Worm (Caenorhabditis elegans) whole organism, mixed stage, embryonic: Measurements from ENCODE around the gene gst-10.
"Not testable (repeated sequence)": the region's sequence is repeated elsewhere in the genome, so short reads cannot be mapped to it uniquely, and the experiment has no call there.

Experiments
- M03D4.4 ChIP-seq: sonication (generic microtip); optimal IDR thresholded peaks from 2 replicates; lab custom pipeline; 2017; ENCODE audit warnings: mild to moderate bottlenecking, missing genetic modification characterization, missing compliant biosample characterization
- ceh-39 ChIP-seq: fragments of 150-350 bp; optimal IDR thresholded peaks from 2 replicates; lab custom pipeline; 2014; ENCODE audit warnings: missing biosample characterization, missing genetic modification characterization
- ceh-43 ChIP-seq: fragments of 200-800 bp; sonication (Bioruptor generic); optimal IDR thresholded peaks from 2 replicates; lab custom pipeline; 2018; ENCODE audit warnings: mild to moderate bottlenecking, missing genetic modification characterization, moderate library complexity, missing compliant biosample characterization
- ceh-83 ChIP-seq: fragments of 200-800 bp; sonication (Bioruptor generic); optimal IDR thresholded peaks from 2 replicates; lab custom pipeline; 2018; ENCODE audit warnings: mild to moderate bottlenecking, missing genetic modification characterization, missing compliant biosample characterization
- ces-1 ChIP-seq: fragments of 150-350 bp; optimal IDR thresholded peaks from 2 replicates; lab custom pipeline; 2014; ENCODE audit warnings: missing biosample characterization, missing genetic modification reagents, missing genetic modification characterization
- cnd-1 ChIP-seq: fragments of 200-800 bp; sonication (Bioruptor generic); optimal IDR thresholded peaks from 2 replicates; lab custom pipeline; 2018; ENCODE audit warnings: mild to moderate bottlenecking, missing genetic modification characterization, missing compliant biosample characterization
- drap-1 ChIP-seq: fragments of 200-800 bp; sonication (Bioruptor generic); optimal IDR thresholded peaks from 3 replicates; lab custom pipeline; 2018; ENCODE audit warnings: mild to moderate bottlenecking, missing genetic modification characterization, missing compliant biosample characterization
- elt-1 ChIP-seq: sonication (generic microtip); optimal IDR thresholded peaks from 2 replicates; lab custom pipeline; 2017; ENCODE audit warnings: missing genetic modification characterization, mild to moderate bottlenecking, missing compliant biosample characterization, antibody characterized with exemption, moderate library complexity, borderline replicate concordance; ENCODE audit not compliant: insufficient read depth
- flh-1 ChIP-seq: fragments of 200-800 bp; sonication (Bioruptor generic); optimal IDR thresholded peaks from 2 replicates; lab custom pipeline; 2018; ENCODE audit warnings: mild to moderate bottlenecking, missing genetic modification characterization, moderate library complexity, missing compliant biosample characterization
- ham-2 ChIP-seq: fragments of 200-800 bp; sonication (Bioruptor generic); optimal IDR thresholded peaks from 2 replicates; lab custom pipeline; 2018; ENCODE audit warnings: mild to moderate bottlenecking, missing genetic modification characterization, missing compliant biosample characterization
- hlh-1 ChIP-seq: fragments of 150-350 bp; optimal IDR thresholded peaks from 2 replicates; lab custom pipeline; 2014; ENCODE audit warnings: missing biosample characterization, missing genetic modification reagents, missing genetic modification characterization
- lin-13 ChIP-seq: fragments of 150-350 bp; optimal IDR thresholded peaks from 2 replicates; lab custom pipeline; 2014; ENCODE audit warnings: missing biosample characterization, missing genetic modification characterization
- lsy-2 ChIP-seq: fragments of 150-350 bp; optimal IDR thresholded peaks from 2 replicates; lab custom pipeline; 2014; ENCODE audit warnings: missing biosample characterization, missing genetic modification characterization
- mab-5 ChIP-seq: fragments of 150-350 bp; optimal IDR thresholded peaks from 2 replicates; lab custom pipeline; 2014; ENCODE audit warnings: missing biosample characterization, missing genetic modification characterization
- mep-1 ChIP-seq: fragments of 150-350 bp; optimal IDR thresholded peaks from 2 replicates; lab custom pipeline; 2017; ENCODE audit warnings: missing biosample characterization, missing genetic modification reagents, missing genetic modification characterization, inconsistent platforms
- mls-2 ChIP-seq: sonication (generic microtip); optimal IDR thresholded peaks from 2 replicates; lab custom pipeline; 2016; ENCODE audit warnings: mild to moderate bottlenecking, missing genetic modification characterization, moderate library complexity, missing compliant biosample characterization
- nhr-2 ChIP-seq: fragments of 150-350 bp; optimal IDR thresholded peaks from 2 replicates; lab custom pipeline; 2014; ENCODE audit warnings: missing biosample characterization, missing genetic modification characterization
- nhr-237 ChIP-seq: fragments of 150-350 bp; optimal IDR thresholded peaks from 2 replicates; lab custom pipeline; 2014; ENCODE audit warnings: missing biosample characterization, missing genetic modification characterization
- nhr-28 ChIP-seq: fragments of 150-350 bp; optimal IDR thresholded peaks from 2 replicates; lab custom pipeline; 2014; ENCODE audit warnings: missing biosample characterization, missing genetic modification characterization
- pha-4 ChIP-seq: fragments of 150-350 bp; optimal IDR thresholded peaks from 2 replicates; lab custom pipeline; 2018; ENCODE audit warnings: missing biosample characterization, missing genetic modification reagents, missing genetic modification characterization
- sem-2 ChIP-seq: fragments of 200-800 bp; sonication (Bioruptor generic); optimal IDR thresholded peaks from 2 replicates; lab custom pipeline; 2018; ENCODE audit warnings: mild to moderate bottlenecking, missing genetic modification characterization, missing compliant biosample characterization
- snpc-4 ChIP-seq: fragments of 150-350 bp; optimal IDR thresholded peaks from 2 replicates; lab custom pipeline; 2014; ENCODE audit warnings: missing biosample characterization, missing genetic modification characterization
- sptf-1 ChIP-seq: sonication (generic microtip); optimal IDR thresholded peaks from 2 replicates; lab custom pipeline; 2017; ENCODE audit warnings: mild to moderate bottlenecking, missing genetic modification characterization, moderate library complexity, missing compliant biosample characterization
- tbx-8 ChIP-seq: fragments of 200-800 bp; sonication (Bioruptor generic); optimal IDR thresholded peaks from 2 replicates; lab custom pipeline; 2018; ENCODE audit warnings: mild to moderate bottlenecking, missing genetic modification characterization, moderate library complexity, missing compliant biosample characterization
- unc-120 ChIP-seq: sonication (generic microtip); optimal IDR thresholded peaks from 2 replicates; lab custom pipeline; 2017; ENCODE audit warnings: missing genetic modification characterization, missing compliant biosample characterization; ENCODE audit not compliant: poor library complexity, severe bottlenecking
- unc-39 ChIP-seq: fragments of 150-350 bp; optimal IDR thresholded peaks from 2 replicates; lab custom pipeline; 2014; ENCODE audit warnings: missing biosample characterization, missing genetic modification characterization
- zip-8 ChIP-seq: fragments of 150-350 bp; optimal IDR thresholded peaks from 2 replicates; lab custom pipeline; 2014; ENCODE audit warnings: missing biosample characterization, missing genetic modification characterization
- ztf-11 ChIP-seq: fragments of 150-350 bp; optimal IDR thresholded peaks from 2 replicates; lab custom pipeline; 2014; ENCODE audit warnings: missing biosample characterization, missing genetic modification characterization

The gst-10 gene

ce11 chrV:2592173-2592676 is 30.7 kb downstream of the gst-10 start, which contains the start of gene irg-3:
Gene irg-3, plus strand, starts transcription at chrV:2592591.
- TF ChIP-seq mls-2 (tag; lab: Kevin White, UChicago): no peak
- TF ChIP-seq snpc-4: no peak
- TF ChIP-seq pha-4: no peak
- no peak for TF ChIP-seq ztf-11 (tag; lab: Kevin White, UChicago)
- TF ChIP-seq lsy-2 (tag; lab: Kevin White, UChicago): no peak
- TF ChIP-seq ham-2: no peak
- no peak for TF ChIP-seq ceh-43 (GFP tag; lab: Kevin White, UChicago)
- TF ChIP-seq ceh-39 (tag; lab: Kevin White, UChicago): no peak
- TF ChIP-seq drap-1 (GFP tag; lab: Kevin White, UChicago): no peak
- TF ChIP-seq, all 35 proteins: peak for 0

- TF ChIP-seq lin-13 (tag; lab: Kevin White, UChicago) (no peak), tbx-8 (no peak), zip-8 (no peak), lsy-2 (tag; lab: Kevin White, UChicago) (no peak), pha-4 (no peak), M03D4.4 (tag; lab: Kevin White, UChicago) (no peak), elt-1 (tag; lab: Kevin White, UChicago) (no peak), nhr-237 (no peak), sptf-1 (tag; lab: Kevin White, UChicago) (no peak)
Observed at ce11 chrV:2595720-2596119, 34.2 kb downstream of the gst-10 start.

- not testable (repeated sequence) for TF ChIP-seq nhr-237, flh-1, ces-1
Observed at ce11 chrV:2598830-2599229, 37.3 kb downstream of the gst-10 start, which contains the start of gene F53E10.5. Gene F53E10.5, minus strand, starts transcription at chrV:2598930.

ce11 chrV:2600543-2600942 is 39.1 kb downstream of the gst-10 start:
- no peak for TF ChIP-seq flh-1
- peak; percentile 36 for TF ChIP-seq ces-1
- TF ChIP-seq sem-2 (GFP tag; lab: Kevin White, UChicago): no peak
- peak; percentile 38 for TF ChIP-seq lsy-2 (tag; lab: Kevin White, UChicago)
- TF ChIP-seq nhr-237: peak; percentile 63
- TF ChIP-seq mep-1 (tag; lab: Kevin White, UChicago): peak; percentile 48
- TF ChIP-seq unc-120 (tag; lab: Kevin White, UChicago): peak; percentile 38

ce11 chrV:2601817-2602216 is 40.3 kb downstream of the gst-10 start:
- TF ChIP-seq ham-2 (no peak), snpc-4 (no peak), ceh-43 (GFP tag; lab: Kevin White, UChicago) (no peak), mep-1 (tag; lab: Kevin White, UChicago) (no peak), nhr-28 (tag; lab: Kevin White, UChicago) (no peak), hlh-1 (tag; lab: Kevin White, UChicago) (no peak), unc-120 (tag; lab: Kevin White, UChicago) (no peak), unc-39 (tag; lab: Kevin White, UChicago) (no peak), nhr-237 (no peak), nhr-2 (tag; lab: Kevin White, UChicago) (no peak), lsy-2 (tag; lab: Kevin White, UChicago) (no peak), ceh-83 (GFP tag; lab: Kevin White, UChicago) (no peak), sem-2 (GFP tag; lab: Kevin White, UChicago) (no peak), lin-13 (tag; lab: Kevin White, UChicago) (no peak), M03D4.4 (tag; lab: Kevin White, UChicago) (no peak)

ce11 chrV:2603056-2603455 is 41.6 kb downstream of the gst-10 start, which contains the start of gene F53E10.6:
Gene F53E10.6, minus strand, starts transcription at chrV:2603063.
- TF ChIP-seq ces-1: peak; percentile 6
- TF ChIP-seq mab-5 (tag; lab: Kevin White, UChicago): no peak

- TF ChIP-seq flh-1: no peak
- no peak for TF ChIP-seq nhr-2 (tag; lab: Kevin White, UChicago)
- TF ChIP-seq ceh-39 (tag; lab: Kevin White, UChicago): no peak
- no peak for TF ChIP-seq nhr-237
- TF ChIP-seq cnd-1 (tag; lab: Kevin White, UChicago): no peak
- no peak for TF ChIP-seq hlh-1 (tag; lab: Kevin White, UChicago)
- no peak for TF ChIP-seq sptf-1 (tag; lab: Kevin White, UChicago)
- no peak for TF ChIP-seq mls-2 (tag; lab: Kevin White, UChicago)
Observed at ce11 chrV:2608352-2608751, 46.9 kb downstream of the gst-10 start, which contains the start of gene acr-17. Gene acr-17, plus strand, starts transcription at chrV:2608652.
